Fruit fly (Drosophila melanogaster) whole organism, embryonic: ENCODE results near the gene CG5188.

Experiments used
- ATbp ChIP-seq: fragments of 200-800 bp; sonication (Bioruptor generic); optimal IDR thresholded peaks from 2 replicates; lab custom pipeline; 2017; ENCODE audit warnings: missing biosample characterization, mild to moderate bottlenecking, missing genetic modification characterization, missing genetic modification reagents
- Atf-2 ChIP-seq: fragments of 200-800 bp; sonication (Bioruptor generic); optimal IDR thresholded peaks from 2 replicates; lab custom pipeline; 2016; ENCODE audit warnings: missing biosample characterization, missing genetic modification characterization
- B-H2 ChIP-seq: fragments of 200-800 bp; sonication (Bioruptor generic); optimal IDR thresholded peaks from 2 replicates; lab custom pipeline; 2018; ENCODE audit warnings: missing biosample characterization, mild to moderate bottlenecking, missing genetic modification characterization
- CG10543 ChIP-seq: fragments of 200-800 bp; sonication (Bioruptor generic); optimal IDR thresholded peaks from 3 replicates; lab custom pipeline; 2017; ENCODE audit warnings: missing biosample characterization, mild to moderate bottlenecking, missing genetic modification characterization, moderate library complexity
- CG11093 ChIP-seq: fragments of 200-800 bp; sonication (Bioruptor generic); IDR thresholded peaks from 3 replicates; pipeline ENCODE4 v1.3.6; 2022; ENCODE audit warnings: missing biosample characterization, missing genetic modification characterization
- CG11695 ChIP-seq: fragments of 200-800 bp; sonication (Bioruptor generic); IDR thresholded peaks from 3 replicates; pipeline ENCODE4 v1.3.6; 2022; ENCODE audit warnings: missing biosample characterization, missing genetic modification characterization
- CG13894 ChIP-seq: fragments of 200-800 bp; sonication (Bioruptor generic); optimal IDR thresholded peaks from 3 replicates; lab custom pipeline; 2018; ENCODE audit warnings: missing biosample characterization, mild to moderate bottlenecking, missing genetic modification characterization, moderate library complexity
- CG14710 ChIP-seq: fragments of 200-800 bp; sonication (Bioruptor generic); optimal IDR thresholded peaks from 3 replicates; lab custom pipeline; 2019; ENCODE audit warnings: missing biosample characterization, mild to moderate bottlenecking, missing genetic modification characterization, moderate library complexity
- CG17328 ChIP-seq: fragments of 200-800 bp; sonication (Bioruptor generic); IDR thresholded peaks from 2 replicates; pipeline ENCODE4 v1.3.6; 2022; ENCODE audit warnings: missing biosample characterization, missing genetic modification characterization
- CG18619 ChIP-seq: fragments of 200-800 bp; sonication (Bioruptor generic); optimal IDR thresholded peaks from 3 replicates; lab custom pipeline; 2017; ENCODE audit warnings: missing biosample characterization, mild to moderate bottlenecking, missing genetic modification characterization
- CG2199 ChIP-seq: fragments of 200-800 bp; sonication (Bioruptor generic); IDR thresholded peaks from 3 replicates; pipeline ENCODE4 v1.3.6; 2022; ENCODE audit warnings: missing biosample characterization, missing genetic modification characterization
- CG2712 ChIP-seq: fragments of 200-800 bp; optimal IDR thresholded peaks from 3 replicates; lab custom pipeline; 2019; ENCODE audit warnings: missing biosample characterization, mild to moderate bottlenecking, missing genetic modification characterization, moderate library complexity
- CG3838 ChIP-seq: fragments of 200-800 bp; sonication (Bioruptor generic); optimal IDR thresholded peaks from 3 replicates; lab custom pipeline; 2016; ENCODE audit warnings: missing biosample characterization, missing genetic modification characterization
- CG4328 ChIP-seq: fragments of 200-800 bp; sonication (Bioruptor generic); optimal IDR thresholded peaks from 3 replicates; lab custom pipeline; 2017; ENCODE audit warnings: missing biosample characterization, missing genetic modification reagents, missing genetic modification characterization
- CG4404 ChIP-seq: fragments of 200-800 bp; sonication (Bioruptor generic); IDR thresholded peaks from 2 replicates; pipeline ENCODE4 v1.3.6; 2022; ENCODE audit warnings: missing biosample characterization, missing genetic modification characterization
- CG5245 ChIP-seq: fragments of 200-800 bp; sonication (Bioruptor generic); optimal IDR thresholded peaks from 3 replicates; lab custom pipeline; 2016; ENCODE audit warnings: missing biosample characterization, missing genetic modification characterization
- CG6683 ChIP-seq: fragments of 200-800 bp; sonication (Bioruptor generic); optimal IDR thresholded peaks from 2 replicates; lab custom pipeline; 2017; ENCODE audit warnings: missing biosample characterization, mild to moderate bottlenecking, missing genetic modification characterization, missing genetic modification reagents
- CG6813 ChIP-seq: fragments of 200-800 bp; sonication (Bioruptor generic); optimal IDR thresholded peaks from 2 replicates; lab custom pipeline; 2017; ENCODE audit warnings: missing biosample characterization, missing genetic modification characterization, mild to moderate bottlenecking, moderate library complexity, missing genetic modification reagents
- CG7928 ChIP-seq: fragments of 200-800 bp; sonication (Bioruptor generic); optimal IDR thresholded peaks from 2 replicates; lab custom pipeline; 2017; ENCODE audit warnings: missing biosample characterization, mild to moderate bottlenecking, missing genetic modification characterization
- CG8290 ChIP-seq, 3 experiments: fragments of 200-800 bp; sonication (Bioruptor generic); optimal IDR thresholded peaks; 2 replicates each; lab custom pipeline; 2016 to 2019; ENCODE audit warnings: missing biosample characterization in 3 of 3, missing genetic modification characterization in 3 of 3, mild to moderate bottlenecking in 2 of 3, moderate library complexity in 1 of 3
- Dek ChIP-seq: fragments of 200-800 bp; sonication (Bioruptor generic); optimal IDR thresholded peaks from 3 replicates; lab custom pipeline; 2019; ENCODE audit warnings: missing biosample characterization, mild to moderate bottlenecking, missing genetic modification characterization, moderate library complexity
- HLH3B ChIP-seq: fragments of 200-800 bp; sonication (Bioruptor generic); IDR thresholded peaks from 2 replicates; pipeline ENCODE4 v1.3.6; 2022; ENCODE audit warnings: missing biosample characterization, missing genetic modification characterization
- Hr3 ChIP-seq: fragments of 200-800 bp; sonication (Bioruptor generic); optimal IDR thresholded peaks from 3 replicates; lab custom pipeline; 2016; ENCODE audit warnings: missing biosample characterization, missing genetic modification characterization
- Neu2 ChIP-seq: fragments of 200-800 bp; sonication (Bioruptor generic); optimal IDR thresholded peaks from 3 replicates; lab custom pipeline; 2016; ENCODE audit warnings: missing biosample characterization, missing genetic modification characterization, borderline replicate concordance
- Optix ChIP-seq: fragments of 200-800 bp; sonication (Bioruptor generic); IDR thresholded peaks from 3 replicates; pipeline ENCODE4 v1.3.6; 2022; ENCODE audit warnings: missing biosample characterization, missing genetic modification characterization
- Spps ChIP-seq: fragments of 200-800 bp; sonication (Bioruptor generic); optimal IDR thresholded peaks from 2 replicates; lab custom pipeline; 2018; ENCODE audit warnings: missing biosample characterization, mild to moderate bottlenecking, missing genetic modification characterization
- Taf1 ChIP-seq: fragments of 200-800 bp; sonication (Bioruptor generic); IDR thresholded peaks from 2 replicates; pipeline ENCODE4 v1.3.6; 2022; ENCODE audit warnings: missing biosample characterization, missing genetic modification characterization
- YL-1 ChIP-seq: fragments of 200-800 bp; sonication (Bioruptor generic); optimal IDR thresholded peaks from 3 replicates; lab custom pipeline; 2017; ENCODE audit warnings: missing biosample characterization, mild to moderate bottlenecking, missing genetic modification characterization
- abd-A ChIP-seq: fragments of 200-800 bp; sonication (Bioruptor generic); optimal IDR thresholded peaks from 3 replicates; lab custom pipeline; 2019; ENCODE audit warnings: missing biosample characterization, mild to moderate bottlenecking, missing genetic modification characterization, moderate library complexity
- bab2 ChIP-seq: fragments of 200-800 bp; sonication (Bioruptor generic); optimal IDR thresholded peaks from 2 replicates; lab custom pipeline; 2016; ENCODE audit warnings: missing biosample characterization, missing genetic modification characterization
- croc ChIP-seq: fragments of 200-800 bp; sonication (Bioruptor generic); conservative IDR thresholded peaks from 3 replicates; pipeline ENCODE4 v1.3.6; 2022; ENCODE audit warnings: missing biosample characterization, missing genetic modification characterization
- crp ChIP-seq, 2 experiments: fragments of 200-800 bp; sonication (Bioruptor generic); optimal IDR thresholded peaks; 2 replicates in 1 of 2; 3 replicates in 1 of 2; lab custom pipeline; 2017; ENCODE audit warnings: missing biosample characterization in 2 of 2, missing genetic modification characterization in 2 of 2, mild to moderate bottlenecking in 1 of 2, moderate library complexity in 1 of 2
- dan ChIP-seq: fragments of 200-800 bp; sonication (Bioruptor generic); IDR thresholded peaks from 2 replicates; pipeline ENCODE4 v1.3.6; 2022; ENCODE audit warnings: missing biosample characterization, missing genetic modification characterization
- dmrt99B ChIP-seq: fragments of 200-800 bp; sonication (Bioruptor generic); optimal IDR thresholded peaks from 2 replicates; lab custom pipeline; 2018; ENCODE audit warnings: missing biosample characterization, mild to moderate bottlenecking, missing genetic modification characterization, moderate library complexity
- esg ChIP-seq: fragments of 200-800 bp; sonication (Bioruptor generic); conservative IDR thresholded peaks from 2 replicates; pipeline ENCODE4 v1.3.6; 2022; ENCODE audit warnings: missing biosample characterization, missing genetic modification characterization
- jigr1 ChIP-seq: fragments of 200-800 bp; sonication (Bioruptor generic); IDR thresholded peaks from 3 replicates; pipeline ENCODE4 v1.3.6; 2022; ENCODE audit warnings: missing biosample characterization, missing genetic modification characterization
- mld ChIP-seq: fragments of 200-800 bp; sonication (Bioruptor generic); IDR thresholded peaks from 3 replicates; pipeline ENCODE4 v1.3.6; 2022; ENCODE audit warnings: missing biosample characterization, missing genetic modification characterization; ENCODE audit not compliant: partially characterized antibody
- nau ChIP-seq: fragments of 200-800 bp; sonication (Bioruptor generic); optimal IDR thresholded peaks from 3 replicates; lab custom pipeline; 2017; ENCODE audit warnings: missing biosample characterization, mild to moderate bottlenecking, missing genetic modification characterization, missing genetic modification reagents
- nom ChIP-seq: fragments of 200-800 bp; sonication (Bioruptor generic); optimal IDR thresholded peaks from 2 replicates; lab custom pipeline; 2017; ENCODE audit warnings: missing biosample characterization, missing genetic modification characterization, mild to moderate bottlenecking, moderate library complexity, missing genetic modification reagents
- org-1 ChIP-seq: fragments of 200-800 bp; sonication (Bioruptor generic); optimal IDR thresholded peaks from 2 replicates; lab custom pipeline; 2017; ENCODE audit warnings: missing biosample characterization, missing genetic modification characterization
- pb ChIP-seq: fragments of 200-800 bp; sonication (Bioruptor generic); optimal IDR thresholded peaks from 3 replicates; lab custom pipeline; 2016; ENCODE audit warnings: missing biosample characterization, missing genetic modification characterization
- sc ChIP-seq, 3 experiments: fragments of >200 bp in 2 of 3; fragments of 200-800 bp in 1 of 3; sonication (Bioruptor generic) in 1 of 3; optimal IDR thresholded peaks; 2 replicates in 2 of 3; 3 replicates in 1 of 3; lab custom pipeline; 2017; ENCODE audit warnings: mild to moderate bottlenecking in 1 of 3, missing biosample characterization in 1 of 3, missing genetic modification characterization in 1 of 3, missing genetic modification reagents in 1 of 3
- scrt ChIP-seq: fragments of 200-800 bp; sonication (Bioruptor generic); optimal IDR thresholded peaks from 2 replicates; lab custom pipeline; 2018; ENCODE audit warnings: missing biosample characterization, mild to moderate bottlenecking, missing genetic modification characterization, moderate library complexity
- sim ChIP-seq: fragments of 200-800 bp; sonication (Bioruptor generic); IDR thresholded peaks from 2 replicates; pipeline ENCODE4 v1.3.6; 2022; ENCODE audit warnings: missing biosample characterization, missing genetic modification characterization
- sqz ChIP-seq: fragments of 200-800 bp; sonication (Bioruptor generic); optimal IDR thresholded peaks from 3 replicates; lab custom pipeline; 2018; ENCODE audit warnings: missing biosample characterization, mild to moderate bottlenecking, missing genetic modification characterization
- tll ChIP-seq, 2 experiments: fragments of 200-800 bp in 1 of 2; fragments of >200 bp in 1 of 2; sonication (Bioruptor generic) in 1 of 2; optimal IDR thresholded peaks; 2 replicates each; lab custom pipeline; 2017 to 2019; ENCODE audit warnings: missing biosample characterization in 2 of 2, missing genetic modification characterization in 2 of 2, mild to moderate bottlenecking in 1 of 2, moderate library complexity in 1 of 2
- trh ChIP-seq: fragments of 200-800 bp; sonication (Bioruptor generic); optimal IDR thresholded peaks from 2 replicates; lab custom pipeline; 2016; ENCODE audit warnings: missing biosample characterization, missing genetic modification characterization
- zen ChIP-seq: fragments of 200-800 bp; sonication (Bioruptor generic); optimal IDR thresholded peaks from 3 replicates; lab custom pipeline; 2018; ENCODE audit warnings: missing biosample characterization, mild to moderate bottlenecking, missing genetic modification characterization, moderate library complexity
- zfh1 ChIP-seq: fragments of 200-800 bp; sonication (Bioruptor generic); IDR thresholded peaks from 3 replicates; pipeline ENCODE4 v1.3.6; 2022; ENCODE audit warnings: missing biosample characterization, missing genetic modification characterization

CG5188 gene

dm6 chr2L:10468388-10468787 is 39.8 kb downstream of the CG5188 start (continued):
- TF ChIP-seq B-H2 (GFP tag; lab: Kevin White, UChicago) (peak; percentile 27), Hr3 (GFP tag; lab: Kevin White, UChicago) (peak; percentile 9), dmrt99B (peak; percentile 70), CG3838 (GFP tag; lab: Kevin White, UChicago) (no peak), CG2712 (tag; lab: Kevin White, UChicago) (peak; percentile 70), Atf-2 (GFP tag; lab: Kevin White, UChicago) (no peak), sim (GFP tag; lab: Robert Waterston, UW) (no peak), CG8290 (GFP tag; optimal IDR thresholded peaks at IDR 0.05; lab: Kevin White, UChicago) (no peak), CG8290 (tag; optimal IDR thresholded peaks at IDR 0.05; lab: Kevin White, UChicago) (peak in 1 of 2 experiments; percentile 84), tll (GFP tag; optimal IDR thresholded peaks at IDR 0.05; lab: Kevin White, UChicago) (no peak), nom (GFP tag; lab: Kevin White, UChicago) (no peak), dan (GFP tag; lab: Robert Waterston, UW) (no peak), CG11093 (GFP tag; lab: Robert Waterston, UW) (no peak), CG6813 (peak; percentile 40), CG11695 (GFP tag; lab: Robert Waterston, UW) (peak; percentile 41; the same call in 1 of the 3 replicates), CG4328 (peak; percentile 37), CG13894 (tag; lab: Kevin White, UChicago) (no peak), sqz (GFP tag; lab: Kevin White, UChicago) (peak; percentile 1), Taf1 (peak; percentile 61), Spps (tag; lab: Kevin White, UChicago) (no peak), jigr1 (GFP tag; lab: Robert Waterston, UW) (no peak), CG4404 (GFP tag; lab: Robert Waterston, UW) (no peak), trh (GFP tag; lab: Kevin White, UChicago) (no peak), abd-A (no peak), Dek (tag; lab: Kevin White, UChicago) (no peak), CG6683 (GFP tag; lab: Kevin White, UChicago) (no peak), bab2 (GFP tag; lab: Kevin White, UChicago) (peak; percentile 26), HLH3B (GFP tag; lab: Robert Waterston, UW) (peak; percentile 75), CG2199 (no peak), CG5245 (GFP tag; lab: Kevin White, UChicago) (peak; percentile 44), CG7928 (no peak), Optix (GFP tag; lab: Robert Waterston, UW) (0 out of 3 replicates have a peak, but pooled peaks have one; percentile 46), YL-1 (GFP tag; lab: Kevin White, UChicago) (no peak), croc (0 out of 3 replicates have a peak, but pooled peaks have one; percentile 14), esg (peak; percentile 61), CG10543 (peak; percentile 54), scrt (GFP tag; lab: Kevin White, UChicago) (peak; percentile 23), Neu2 (GFP tag; lab: Kevin White, UChicago) (no peak), CG14710 (tag; lab: Kevin White, UChicago) (peak; percentile 7), CG18619 (GFP tag; lab: Kevin White, UChicago) (peak; percentile 38), zen (no peak), org-1 (GFP tag; lab: Kevin White, UChicago) (peak; percentile 20), ATbp (GFP tag; lab: Kevin White, UChicago) (peak; percentile 49), sc (optimal IDR thresholded peaks at IDR 0.05; lab: Kevin White, UChicago) (no peak), sc (GFP tag; optimal IDR thresholded peaks at IDR 0.05; lab: Kevin White, UChicago) (peak; percentile 33), CG17328 (GFP tag; lab: Robert Waterston, UW) (no peak), nau (GFP tag; lab: Kevin White, UChicago) (no peak), mld (GFP tag; lab: Robert Waterston, UW) (no peak), crp (GFP tag; optimal IDR thresholded peaks at IDR 0.05; lab: Kevin White, UChicago) (no peak), pb (no peak), zfh1 (peak; percentile 76)
